Worm (Caenorhabditis elegans): Measurements from ENCODE around the gene K02C4.3.

Gene K02C4.3

DNA sequence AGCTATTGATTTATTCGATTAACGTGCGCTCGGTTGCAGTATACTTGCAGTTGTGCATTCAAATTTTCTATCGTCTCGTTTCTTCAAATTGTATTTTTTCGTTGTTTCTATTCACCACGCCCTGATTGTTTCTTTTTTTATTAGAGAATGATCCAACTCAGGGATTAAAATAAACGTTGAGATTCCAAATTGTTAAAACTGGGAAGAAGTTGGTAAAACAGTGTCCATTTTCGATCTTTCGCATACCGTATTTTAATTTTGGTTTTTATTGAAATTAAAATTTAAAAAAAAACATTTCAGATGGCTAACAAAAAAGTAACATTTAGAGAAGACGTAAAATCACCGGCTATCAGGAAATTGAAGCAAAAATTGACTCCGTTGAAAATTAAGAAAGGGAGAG lies 39.4 kb downstream of the K02C4.3 start, which contains the start of gene apn-1:
Gene apn-1 (plus strand): TSS at position 301 of the 400 bp plus-strand sequence.
- TF ChIP-seq elt-3 (tag; optimal IDR thresholded peaks at IDR 0.05): no peak
- TF ChIP-seq nhr-76 (tag; optimal IDR thresholded peaks at IDR 0.05): no peak
- TF ChIP-seq nhr-77 (tag; optimal IDR thresholded peaks at IDR 0.05): no peak
- no peak for TF ChIP-seq pqm-1 (tag; optimal IDR thresholded peaks at IDR 0.05)
- no peak for TF ChIP-seq unc-39 (tag; optimal IDR thresholded peaks at IDR 0.05)
- TF ChIP-seq ceh-28 (tag; optimal IDR thresholded peaks at IDR 0.05): no peak
- no peak for TF ChIP-seq aly-2 (tag; optimal IDR thresholded peaks at IDR 0.05)
- TF ChIP-seq nhr-23 (tag; optimal IDR thresholded peaks at IDR 0.05): no peak
- TF ChIP-seq elt-1 (tag; optimal IDR thresholded peaks at IDR 0.05): no peak
- no peak for TF ChIP-seq ztf-4 (tag; optimal IDR thresholded peaks at IDR 0.05)
- no peak for TF ChIP-seq nhr-11 (tag; optimal IDR thresholded peaks at IDR 0.05)
- no peak for TF ChIP-seq nhr-67 (tag; optimal IDR thresholded peaks at IDR 0.05)
- TF ChIP-seq egl-5 (tag; optimal IDR thresholded peaks at IDR 0.05): no peak

DNA sequence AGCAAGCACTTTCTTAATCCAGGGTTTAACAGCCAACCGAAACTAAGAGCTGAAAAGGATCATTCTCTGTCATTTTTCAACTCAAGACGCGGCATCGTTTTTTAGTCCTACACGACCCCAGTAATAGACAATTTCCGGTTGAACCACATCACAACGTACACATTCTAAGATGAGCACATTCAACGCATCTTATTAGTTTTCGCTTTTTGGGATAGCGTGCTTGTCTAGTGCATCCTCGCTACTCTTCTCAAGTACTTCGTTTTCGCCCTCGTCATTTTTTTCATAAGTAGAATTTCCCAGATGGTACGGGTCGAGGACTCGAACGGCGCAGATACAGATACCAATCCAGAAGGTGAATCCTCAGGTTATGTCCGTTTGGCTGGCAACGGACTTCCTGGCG lies 44.4 kb downstream of the K02C4.3 start, which contains the start of gene T05H10.1:
Gene T05H10.1 (plus strand): TSS at position 301 of the 400 bp plus-strand sequence.
- peak; percentile 36 for TF ChIP-seq lin-39 (tag; optimal IDR thresholded peaks at IDR 0.05)
- no peak for TF ChIP-seq fkh-10 (GFP tag; optimal IDR thresholded peaks at IDR 0.05)
- no peak for TF ChIP-seq unc-62 (GFP tag; optimal IDR thresholded peaks at IDR 0.05)

DNA sequence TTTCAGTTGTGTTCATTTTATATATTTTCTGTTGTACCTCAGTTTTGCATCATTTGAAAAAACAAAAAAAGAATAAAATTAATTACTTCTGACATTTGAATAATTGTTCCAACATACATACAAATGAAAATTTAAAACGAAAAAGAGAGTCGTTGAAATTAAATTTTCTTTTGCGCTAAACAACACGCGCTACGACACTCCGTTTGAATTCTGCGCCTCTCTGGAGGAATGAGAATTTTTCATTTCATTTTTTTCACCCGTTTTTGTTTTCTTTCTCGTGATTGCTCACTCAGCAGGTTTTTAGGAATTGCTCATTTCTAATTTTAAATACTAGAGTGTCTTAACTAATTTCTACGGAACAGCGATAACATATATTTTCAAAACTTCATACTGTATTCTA lies 45.0 kb downstream of the K02C4.3 start:
- TF ChIP-seq tbx-2 (tag; optimal IDR thresholded peaks at IDR 0.05) (no peak), fkh-10 (GFP tag; optimal IDR thresholded peaks at IDR 0.05) (no peak), nhr-25 (tag; optimal IDR thresholded peaks at IDR 0.05) (no peak), aly-2 (tag; optimal IDR thresholded peaks at IDR 0.05) (no peak), jun-1 (tag; optimal IDR thresholded peaks at IDR 0.05) (no peak), fos-1 (tag; optimal IDR thresholded peaks at IDR 0.05) (no peak), R02D3.7 (tag; optimal IDR thresholded peaks at IDR 0.05) (no peak), nhr-76 (tag; optimal IDR thresholded peaks at IDR 0.05) (no peak), ztf-4 (tag; optimal IDR thresholded peaks at IDR 0.05) (no peak), nhr-77 (tag; optimal IDR thresholded peaks at IDR 0.05) (no peak), nhr-237 (tag; optimal IDR thresholded peaks at IDR 0.05) (no peak), skn-1 (tag; optimal IDR thresholded peaks at IDR 0.05) (no peak), ceh-82 (tag; optimal IDR thresholded peaks at IDR 0.05) (no peak), egl-27 (tag; optimal IDR thresholded peaks at IDR 0.05) (no peak), pha-4 (tag; optimal IDR thresholded peaks at IDR 0.05) (peak; percentile 79), nhr-28 (tag; optimal IDR thresholded peaks at IDR 0.05) (no peak), ceh-28 (tag; optimal IDR thresholded peaks at IDR 0.05) (no peak), elt-3 (tag; optimal IDR thresholded peaks at IDR 0.05) (no peak), daf-12 (tag; optimal IDR thresholded peaks at IDR 0.05) (no peak), elt-1 (tag; optimal IDR thresholded peaks at IDR 0.05) (no peak), nfya-1 (tag; optimal IDR thresholded peaks at IDR 0.05; ENCODE audit: insufficient read depth) (peak; percentile 53), mdl-1 (tag; optimal IDR thresholded peaks at IDR 0.05) (no peak), sea-2 (GFP tag; optimal IDR thresholded peaks at IDR 0.05) (no peak), ztf-11 (tag; optimal IDR thresholded peaks at IDR 0.05) (no peak), egl-5 (tag; optimal IDR thresholded peaks at IDR 0.05) (peak; percentile 26), nhr-23 (tag; optimal IDR thresholded peaks at IDR 0.05) (peak; percentile 28), unc-39 (tag; optimal IDR thresholded peaks at IDR 0.05) (no peak), nhr-67 (tag; optimal IDR thresholded peaks at IDR 0.05) (no peak), ceh-16 (tag; optimal IDR thresholded peaks at IDR 0.05) (no peak), snpc-4 (tag; optimal IDR thresholded peaks at IDR 0.05) (peak; percentile 29), ceh-9 (tag; optimal IDR thresholded peaks at IDR 0.05) (no peak), elt-2 (tag; optimal IDR thresholded peaks at IDR 0.05) (no peak), nhr-11 (tag; optimal IDR thresholded peaks at IDR 0.05) (no peak), zag-1 (tag; optimal IDR thresholded peaks at IDR 0.05) (no peak), eor-1 (tag; optimal IDR thresholded peaks at IDR 0.05) (no peak), ama-1 (optimal IDR thresholded peaks at IDR 0.05) (no peak), nhr-12 (tag; optimal IDR thresholded peaks at IDR 0.05) (no peak), pqm-1 (tag; optimal IDR thresholded peaks at IDR 0.05) (no peak), lin-15B (tag; optimal IDR thresholded peaks at IDR 0.05) (peak; percentile 84)

Measured in whole organism, L3 larva.